Fruit fly (Drosophila melanogaster): Measurements from ENCODE around the gene CG6959.

CG6959 gene

DNA sequence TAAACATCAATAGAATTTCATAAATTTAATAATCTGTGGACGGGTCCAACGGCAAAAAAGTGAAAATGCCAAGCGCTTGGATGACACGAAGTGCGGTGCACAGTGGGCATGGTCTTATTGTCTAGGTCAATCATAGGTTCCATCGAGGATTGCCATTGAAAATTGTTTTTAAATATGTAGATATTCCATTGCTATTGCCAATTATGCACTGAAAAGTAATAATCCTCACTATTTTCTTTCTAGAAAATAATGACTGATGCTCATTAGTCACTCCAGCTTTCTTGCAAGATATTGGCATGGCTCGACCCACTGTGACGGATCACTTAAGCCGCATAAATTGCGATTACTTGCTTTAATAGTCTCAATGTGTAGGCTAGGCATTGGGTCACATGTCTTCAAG, 62.5 kb downstream of the CG6959 start (continued):
- TF ChIP-seq fkh (GFP tag; optimal IDR thresholded peaks at IDR 0.05) (no peak), topi (GFP tag; optimal IDR thresholded peaks at IDR 0.05) (peak; percentile 36), CG15336 (GFP tag; IDR thresholded peaks at IDR 0.05) (peak; percentile 51), Hr39 (GFP tag; optimal IDR thresholded peaks at IDR 0.05) (peak; percentile 51), Met (GFP tag; optimal IDR thresholded peaks at IDR 0.05) (peak; percentile 25), CG8632 (GFP tag; optimal IDR thresholded peaks at IDR 0.05) (peak; percentile 40), Eip78C (GFP tag) (peak; percentile 92), CG31627 (GFP tag; optimal IDR thresholded peaks at IDR 0.05) (peak; percentile 50), pdm3 (GFP tag; optimal IDR thresholded peaks at IDR 0.05) (peak; percentile 64), Blimp-1 (GFP tag; optimal IDR thresholded peaks at IDR 0.05) (no peak), Smox (GFP tag; optimal IDR thresholded peaks at IDR 0.05) (peak; percentile 31), acj6 (GFP tag; optimal IDR thresholded peaks at IDR 0.05) (peak; percentile 60), lz (GFP tag; optimal IDR thresholded peaks at IDR 0.05) (peak; percentile 37), CG7368 (GFP tag; optimal IDR thresholded peaks at IDR 0.05) (peak; percentile 15), Gug (GFP tag; IDR thresholded peaks at IDR 0.05) (0 out of 2 replicates have a peak, but pooled peaks have one; percentile 39), CG3032 (tag; optimal IDR thresholded peaks at IDR 0.05) (peak; percentile 39), CG8119 (GFP tag; IDR thresholded peaks at IDR 0.05) (peak; percentile 63), Ets96B (tag; optimal IDR thresholded peaks at IDR 0.05) (no peak), Eip93F (GFP tag; optimal IDR thresholded peaks at IDR 0.05) (no peak), achi (GFP tag; optimal IDR thresholded peaks at IDR 0.05) (peak; percentile 63), OdsH (GFP tag; optimal IDR thresholded peaks at IDR 0.05) (peak; percentile 67), CG10631 (GFP tag; optimal IDR thresholded peaks at IDR 0.05) (peak; percentile 54), CG11294 (GFP tag; IDR thresholded peaks at IDR 0.05) (0 out of 2 replicates have a peak, but pooled peaks have one; percentile 36), Sox102F (GFP tag; optimal IDR thresholded peaks at IDR 0.05) (peak; percentile 50), dsx (GFP tag; optimal IDR thresholded peaks at IDR 0.05; ENCODE audit: poor library complexity, severe bottlenecking) (no peak), fd85E (GFP tag; optimal IDR thresholded peaks at IDR 0.05) (no peak), Lpt (GFP tag; optimal IDR thresholded peaks at IDR 0.05) (no peak), Ets21C (GFP tag; optimal IDR thresholded peaks at IDR 0.05) (peak; percentile 12), dac (GFP tag; optimal IDR thresholded peaks at IDR 0.05) (no peak), Eip75B (GFP tag; optimal IDR thresholded peaks at IDR 0.05) (peak; percentile 49), net (GFP tag; optimal IDR thresholded peaks at IDR 0.05) (peak; percentile 58), CG10669 (GFP tag; optimal IDR thresholded peaks at IDR 0.05) (peak; percentile 56), CG4318 (GFP tag; optimal IDR thresholded peaks at IDR 0.05) (peak; percentile 36), salr (GFP tag; optimal IDR thresholded peaks at IDR 0.05) (no peak), eg (GFP tag; IDR thresholded peaks at IDR 0.05) (peak; percentile 56; the same call in 2 of the 3 replicates), Hr38 (GFP tag; optimal IDR thresholded peaks at IDR 0.05) (no peak), cyc (GFP tag; optimal IDR thresholded peaks at IDR 0.05) (peak; percentile 14), CG16779 (tag; optimal IDR thresholded peaks at IDR 0.05) (peak; percentile 22), esn (GFP tag; optimal IDR thresholded peaks at IDR 0.05) (peak; percentile 49), Sox14 (GFP tag; optimal IDR thresholded peaks at IDR 0.05) (peak; percentile 65), CG1621 (tag; optimal IDR thresholded peaks at IDR 0.05) (peak; percentile 43)

DNA sequence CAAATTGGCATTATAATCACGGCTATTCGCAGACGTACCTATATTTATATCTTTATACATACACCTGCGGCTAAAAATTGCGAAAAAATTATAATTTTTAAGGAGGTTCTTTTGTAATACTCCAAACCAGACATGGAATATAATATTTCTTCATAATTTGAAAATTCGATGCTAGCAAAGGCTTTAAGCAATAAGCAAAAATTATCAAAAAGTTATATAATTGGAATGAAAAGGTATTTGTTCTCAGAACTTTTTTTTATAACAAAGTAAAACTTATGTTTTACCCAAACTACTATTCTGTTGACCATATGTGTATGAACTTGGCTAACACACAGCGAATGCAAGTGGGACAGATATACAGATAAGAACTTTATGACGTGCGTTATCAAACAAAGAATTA, 63.7 kb downstream of the CG6959 start:
- TF ChIP-seq CG32006 (GFP tag; optimal IDR thresholded peaks at IDR 0.05) (no peak), eg (GFP tag; IDR thresholded peaks at IDR 0.05) (no peak), CG9139 (GFP tag; optimal IDR thresholded peaks at IDR 0.05) (no peak), Ets96B (tag; optimal IDR thresholded peaks at IDR 0.05) (no peak), Lpt (GFP tag; optimal IDR thresholded peaks at IDR 0.05) (no peak), CG3919 (GFP tag; optimal IDR thresholded peaks at IDR 0.05) (no peak), CG11902 (GFP tag; optimal IDR thresholded peaks at IDR 0.05) (no peak), Hr39 (GFP tag; optimal IDR thresholded peaks at IDR 0.05) (peak; percentile 18), acj6 (GFP tag; optimal IDR thresholded peaks at IDR 0.05) (peak; percentile 20), CG8319 (GFP tag; optimal IDR thresholded peaks at IDR 0.05) (no peak), Sox14 (GFP tag; optimal IDR thresholded peaks at IDR 0.05) (peak; percentile 45), ss (GFP tag; optimal IDR thresholded peaks at IDR 0.05) (no peak), CG3032 (tag; optimal IDR thresholded peaks at IDR 0.05) (no peak), pdm3 (GFP tag; optimal IDR thresholded peaks at IDR 0.05) (no peak), topi (GFP tag; optimal IDR thresholded peaks at IDR 0.05) (peak; percentile 43), CG34406 (GFP tag; optimal IDR thresholded peaks at IDR 0.05) (peak; percentile 31), spab (GFP tag; optimal IDR thresholded peaks at IDR 0.05) (no peak), CG11762 (GFP tag; optimal IDR thresholded peaks at IDR 0.05; ENCODE audit: insufficient read depth) (no peak), CG15336 (GFP tag; IDR thresholded peaks at IDR 0.05) (no peak), Smox (GFP tag; optimal IDR thresholded peaks at IDR 0.05) (peak; percentile 32), fd59A (GFP tag; optimal IDR thresholded peaks at IDR 0.05) (no peak), CG8632 (GFP tag; optimal IDR thresholded peaks at IDR 0.05) (no peak), cyc (GFP tag; optimal IDR thresholded peaks at IDR 0.05) (no peak), lz (GFP tag; optimal IDR thresholded peaks at IDR 0.05) (no peak)

Data from whole organism, prepupa.